Worm (Caenorhabditis elegans) whole organism, young adult: ENCODE data around the gene syx-16.
A peak's percentile ranks its signal among the peaks of the same experiment; 100 is the strongest.

Experiments
- F10E7.11 ChIP-seq: sonication (generic microtip); optimal IDR thresholded peaks from 2 replicates; lab custom pipeline; 2017; ENCODE audit warnings: mild to moderate bottlenecking, missing genetic modification characterization, moderate library complexity, missing compliant biosample characterization
- F33H1.4 ChIP-seq: fragments of 200-800 bp; sonication (Bioruptor generic); IDR thresholded peaks from 2 replicates; pipeline ENCODE4 v1.3.6; 2022; ENCODE audit warnings: missing genetic modification reagents, missing genetic modification characterization, missing compliant biosample characterization
- F37B4.10 ChIP-seq: fragments of 200-800 bp; sonication (Bioruptor generic); IDR thresholded peaks from 2 replicates; pipeline ENCODE4 v1.3.6; 2022; ENCODE audit warnings: missing genetic modification characterization, missing compliant biosample characterization
- K11D2.4 ChIP-seq: fragments of 200-800 bp; sonication (Bioruptor generic); IDR thresholded peaks from 2 replicates; pipeline ENCODE4 v1.3.6; 2022; ENCODE audit warnings: missing genetic modification reagents, missing genetic modification characterization, missing compliant biosample characterization
- T07F8.4 ChIP-seq: sonication (generic microtip); optimal IDR thresholded peaks from 2 replicates; lab custom pipeline; 2016; ENCODE audit warnings: mild to moderate bottlenecking, missing genetic modification characterization, moderate library complexity, missing compliant biosample characterization
- ZK185.1 ChIP-seq: sonication (generic microtip); optimal IDR thresholded peaks from 2 replicates; lab custom pipeline; 2016; ENCODE audit warnings: mild to moderate bottlenecking, missing genetic modification characterization, missing compliant biosample characterization; ENCODE audit not compliant: poor library complexity, severe bottlenecking
- atf-7 ChIP-seq: sonication (generic microtip); optimal IDR thresholded peaks from 2 replicates; lab custom pipeline; 2017; ENCODE audit warnings: mild to moderate bottlenecking, missing genetic modification characterization, missing compliant biosample characterization
- attf-3 ChIP-seq: fragments of 200-800 bp; sonication (Bioruptor generic); conservative IDR thresholded peaks from 2 replicates; pipeline ENCODE4 v1.3.6; 2022; ENCODE audit warnings: missing genetic modification reagents, missing genetic modification characterization, missing compliant biosample characterization
- attf-5 ChIP-seq: fragments of 200-800 bp; sonication (Bioruptor generic); optimal IDR thresholded peaks from 2 replicates; lab custom pipeline; 2018; ENCODE audit warnings: mild to moderate bottlenecking, missing genetic modification characterization, missing compliant biosample characterization
- bed-1 ChIP-seq: fragments of 200-800 bp; sonication (Bioruptor generic); IDR thresholded peaks from 2 replicates; pipeline ENCODE4 v1.3.6; 2022; ENCODE audit warnings: missing genetic modification reagents, missing genetic modification characterization, missing compliant biosample characterization
- dox-1 ChIP-seq: fragments of 200-800 bp; sonication (Bioruptor generic); IDR thresholded peaks from 2 replicates; pipeline ENCODE4 v1.3.6; 2022; ENCODE audit warnings: missing genetic modification reagents, missing genetic modification characterization, missing compliant biosample characterization
- efl-1 ChIP-seq: fragments of 150-350 bp; optimal IDR thresholded peaks from 2 replicates; lab custom pipeline; 2014; ENCODE audit warnings: missing biosample characterization, missing genetic modification reagents, missing genetic modification characterization
- egrh-3 ChIP-seq: fragments of 200-800 bp; sonication (Bioruptor generic); IDR thresholded peaks from 2 replicates; pipeline ENCODE4 v1.3.6; 2022; ENCODE audit warnings: missing genetic modification reagents, missing genetic modification characterization, missing compliant biosample characterization
- ekl-4 ChIP-seq: fragments of 200-800 bp; sonication (Bioruptor generic); IDR thresholded peaks from 2 replicates; pipeline ENCODE4 v1.3.6; 2022; ENCODE audit warnings: missing genetic modification reagents, missing genetic modification characterization, missing compliant biosample characterization
- gei-17 ChIP-seq: fragments of 200-800 bp; sonication (Bioruptor generic); optimal IDR thresholded peaks from 2 replicates; lab custom pipeline; 2018; ENCODE audit warnings: mild to moderate bottlenecking, missing genetic modification characterization, missing compliant biosample characterization
- hmg-1.2 ChIP-seq: fragments of 200-800 bp; sonication (Bioruptor generic); IDR thresholded peaks from 2 replicates; pipeline ENCODE4 v1.3.6; 2022; ENCODE audit warnings: missing genetic modification reagents, missing genetic modification characterization, missing compliant biosample characterization
- hmg-20 ChIP-seq: fragments of 200-800 bp; sonication (Bioruptor generic); IDR thresholded peaks from 2 replicates; pipeline ENCODE4 v1.3.6; 2022; ENCODE audit warnings: missing genetic modification reagents, missing genetic modification characterization, missing compliant biosample characterization
- hrde-1 ChIP-seq: sonication (generic microtip); optimal IDR thresholded peaks from 2 replicates; lab custom pipeline; 2016; ENCODE audit warnings: missing genetic modification characterization, mild to moderate bottlenecking, missing compliant biosample characterization, moderate library complexity, missing genotype, missing genetic modification reagents, borderline replicate concordance
- let-526 ChIP-seq: fragments of 200-800 bp; sonication (Bioruptor generic); IDR thresholded peaks from 2 replicates; pipeline ENCODE4 v1.3.6; 2022; ENCODE audit warnings: missing genetic modification reagents, missing genetic modification characterization, missing compliant biosample characterization
- lin-35 ChIP-seq, 3 experiments: fragments of 150-350 bp in 2 of 3; sonication (generic microtip) in 1 of 3; optimal IDR thresholded peaks; 2 replicates each; lab custom pipeline; 2014 to 2018; ENCODE audit warnings: missing biosample characterization in 3 of 3, missing genetic modification characterization in 3 of 3, missing genetic modification reagents in 3 of 3
- lin-54 ChIP-seq: fragments of 200-800 bp; sonication (Bioruptor generic); optimal IDR thresholded peaks from 2 replicates; lab custom pipeline; 2018; ENCODE audit warnings: mild to moderate bottlenecking, missing genetic modification characterization, missing compliant biosample characterization
- madf-6 ChIP-seq: fragments of 200-800 bp; sonication (Bioruptor generic); IDR thresholded peaks from 2 replicates; pipeline ENCODE4 v1.3.6; 2022; ENCODE audit warnings: missing genetic modification reagents, missing genetic modification characterization, missing compliant biosample characterization
- mcd-1 ChIP-seq: fragments of 200-800 bp; sonication (Bioruptor generic); IDR thresholded peaks from 2 replicates; pipeline ENCODE4 v1.3.6; 2022; ENCODE audit warnings: missing genetic modification reagents, missing genetic modification characterization, missing compliant biosample characterization
- mes-4 ChIP-seq: sonication (generic microtip); optimal IDR thresholded peaks from 2 replicates; lab custom pipeline; 2016; ENCODE audit warnings: missing genotype, missing genetic modification characterization, missing compliant biosample characterization
- mxl-1 ChIP-seq: sonication (generic microtip); optimal IDR thresholded peaks from 2 replicates; lab custom pipeline; 2016; ENCODE audit warnings: missing genetic modification characterization, missing compliant biosample characterization
- nfyb-1 ChIP-seq: fragments of 200-800 bp; sonication (Bioruptor generic); IDR thresholded peaks from 2 replicates; pipeline ENCODE4 v1.3.6; 2022; ENCODE audit warnings: missing genetic modification reagents, missing genetic modification characterization, missing compliant biosample characterization
- nhr-90 ChIP-seq: sonication (generic microtip); optimal IDR thresholded peaks from 2 replicates; lab custom pipeline; 2016; ENCODE audit warnings: missing genotype, mild to moderate bottlenecking, missing genetic modification characterization, missing compliant biosample characterization
- repo-1 ChIP-seq: sonication (generic microtip); optimal IDR thresholded peaks from 2 replicates; lab custom pipeline; 2017; ENCODE audit warnings: mild to moderate bottlenecking, missing genetic modification characterization, missing compliant biosample characterization
- rpc-1 ChIP-seq, 2 experiments: fragments of 150-350 bp in 1 of 2; sonication (generic microtip) in 1 of 2; optimal IDR thresholded peaks; 2 replicates each; lab custom pipeline; 2014 to 2018; ENCODE audit warnings: missing biosample characterization in 1 of 2, missing genetic modification characterization in 1 of 2, missing genetic modification reagents in 1 of 2, missing genotype in 1 of 2
- snpc-1.1 ChIP-seq: sonication (generic microtip); optimal IDR thresholded peaks from 2 replicates; lab custom pipeline; 2017; ENCODE audit warnings: missing genetic modification characterization, mild to moderate bottlenecking, missing compliant biosample characterization, antibody characterized with exemption, moderate library complexity, missing genotype, missing genetic modification reagents; ENCODE audit not compliant: insufficient read depth
- tbp1 ChIP-seq: fragments of 200-800 bp; sonication (Bioruptor generic); optimal IDR thresholded peaks from 2 replicates; lab custom pipeline; 2018; ENCODE audit warnings: mild to moderate bottlenecking, missing genetic modification characterization, missing compliant biosample characterization
- unc-130 ChIP-seq: sonication (generic microtip); optimal IDR thresholded peaks from 2 replicates; lab custom pipeline; 2016; ENCODE audit warnings: missing genetic modification reagents, missing genetic modification characterization, missing compliant biosample characterization
- zfh-2 ChIP-seq: fragments of 200-800 bp; sonication (Bioruptor generic); conservative IDR thresholded peaks from 2 replicates; pipeline ENCODE4 v1.3.6; 2022; ENCODE audit warnings: missing genetic modification reagents, missing genetic modification characterization, missing compliant biosample characterization
- ztf-18 ChIP-seq: sonication (generic microtip); optimal IDR thresholded peaks from 2 replicates; lab custom pipeline; 2016; ENCODE audit warnings: missing genotype, mild to moderate bottlenecking, missing genetic modification characterization, missing compliant biosample characterization

The syx-16 gene

DNA sequence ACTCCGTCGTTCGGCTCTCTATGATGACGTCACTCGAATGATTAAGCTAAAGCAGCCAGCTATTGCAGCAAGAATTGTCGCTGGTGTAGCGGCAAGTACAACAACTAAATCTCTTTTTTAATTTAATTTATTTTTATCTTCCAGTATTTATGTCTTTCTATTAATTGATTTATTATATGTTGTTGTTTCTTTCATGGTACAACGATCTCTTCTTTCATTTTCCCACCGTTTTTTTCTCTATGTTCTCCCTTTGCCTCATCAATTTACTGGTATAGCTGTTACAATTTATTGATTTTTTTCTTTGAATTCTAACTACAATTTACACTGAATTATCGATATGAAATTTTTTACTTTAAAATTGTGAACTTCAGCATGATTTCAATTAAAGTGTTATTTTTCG, 13.2 kb downstream of the syx-16 start, which contains the start of gene moc-6:
TSS of gene moc-6 (plus strand) at position 301 of the 400 bp plus-strand sequence.
- TF ChIP-seq gei-17 (GFP tag; lab: Kevin White, UChicago), result no peak

DNA sequence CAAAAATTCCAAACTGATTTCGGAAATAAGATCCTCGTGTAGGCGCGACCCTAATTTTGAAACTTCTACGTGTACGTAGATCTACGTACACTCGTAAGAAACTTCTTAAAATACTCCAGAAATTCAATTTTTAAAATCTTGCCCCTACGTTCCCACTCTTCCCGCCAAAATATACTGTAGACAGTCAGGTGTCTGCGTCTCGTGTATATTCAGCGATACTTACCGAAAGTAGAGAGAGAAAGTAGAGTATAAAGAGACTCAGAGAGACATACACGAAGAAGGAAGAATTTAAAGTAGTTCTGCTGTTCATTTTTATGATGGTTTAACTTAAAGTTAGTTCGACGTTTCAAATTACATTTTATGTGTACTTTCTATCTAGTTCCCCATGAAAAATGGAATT, 15.6 kb downstream of the syx-16 start:
- TF ChIP-seq attf-3 (GFP tag; lab: Robert Waterston, UW) (no peak), hrde-1 (tag; lab: Kevin White, UChicago) (no peak), hmg-1.2 (GFP tag; lab: Robert Waterston, UW) (peak; percentile 20; the same call in 1 of the 2 replicates)

DNA sequence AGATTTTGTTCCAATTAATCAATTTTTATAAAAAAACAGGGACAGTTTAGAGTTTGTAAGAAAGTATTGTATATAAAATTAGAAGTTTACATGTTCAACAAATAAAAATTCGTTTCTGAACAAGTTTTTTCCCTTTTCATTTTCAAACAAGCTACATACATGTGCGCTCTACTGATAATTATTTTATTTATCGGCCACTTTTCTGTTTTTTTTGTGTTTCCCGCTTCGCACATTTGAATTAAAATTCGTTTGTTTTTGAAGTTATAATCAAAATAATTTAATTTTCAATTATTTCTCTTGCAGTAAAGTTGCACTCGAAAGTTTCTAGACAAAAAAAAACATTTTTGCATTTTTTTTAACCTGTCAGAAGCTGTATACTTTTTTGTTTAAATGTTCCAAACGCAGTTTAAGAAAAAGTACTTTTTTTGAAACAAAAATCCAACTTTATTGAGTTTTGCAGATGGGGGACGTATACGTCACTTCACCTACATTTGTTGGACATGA, 18.2 kb downstream of the syx-16 start, which contains the start of gene hira-1:
TSS of gene hira-1 (plus strand) at position 454 of the 504 bp plus-strand sequence.
- TF ChIP-seq nfyb-1 (GFP tag; lab: Robert Waterston, UW), result no peak
- TF ChIP-seq mcd-1 (GFP tag; lab: Robert Waterston, UW), result peak; percentile 50; the same call in 1 of the 2 replicates
- no peak for TF ChIP-seq repo-1 (tag; lab: Kevin White, UChicago)
- TF ChIP-seq snpc-1.1, result no peak
- peak; percentile 60 for TF ChIP-seq efl-1 (GFP tag; lab: Kevin White, UChicago)
- TF ChIP-seq lin-35 (GFP tag; optimal IDR thresholded peaks at IDR 0.05; lab: Kevin White, UChicago), result peak in 1 of 3 experiments; percentile 42
- TF ChIP-seq lin-54 (GFP tag; lab: Kevin White, UChicago), result peak; percentile 37
- TF ChIP-seq attf-5 (GFP tag; lab: Kevin White, UChicago), result peak; percentile 17
- TF ChIP-seq, all 124 proteins: peak for 5

DNA sequence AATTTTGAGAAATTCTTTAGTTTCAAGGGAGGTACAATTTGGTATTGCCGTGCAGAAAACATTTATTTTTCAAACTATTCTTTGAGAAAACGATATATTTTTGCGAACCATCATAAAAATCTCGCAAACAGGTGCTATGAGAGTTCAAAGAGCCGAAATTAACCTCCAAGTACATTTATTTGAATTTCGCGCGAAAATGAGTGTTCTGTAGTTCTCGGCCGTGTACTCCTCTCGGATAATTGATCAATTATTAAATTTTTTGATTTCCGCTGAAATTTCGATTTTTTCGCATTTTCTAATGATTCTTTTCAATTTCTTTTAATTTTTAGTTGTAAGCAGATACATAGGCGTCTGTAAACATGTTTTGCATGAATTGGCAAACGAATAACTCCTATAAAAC, 18.7 kb downstream of the syx-16 start:
- TF ChIP-seq efl-1 (GFP tag; lab: Kevin White, UChicago) (peak; percentile 42), madf-6 (peak; percentile 63), unc-130 (GFP tag; lab: Kevin White, UChicago) (peak; percentile 26), F33H1.4 (peak; percentile 37), ztf-18 (tag; lab: Kevin White, UChicago) (no peak), attf-3 (GFP tag; lab: Robert Waterston, UW) (0 out of 2 replicates have a peak, but pooled peaks have one; percentile 16), lin-35 (GFP tag; optimal IDR thresholded peaks at IDR 0.05; lab: Kevin White, UChicago) (peak in 1 of 3 experiments; percentile 16), ZK185.1 (tag; lab: Kevin White, UChicago) (no peak), mcd-1 (GFP tag; lab: Robert Waterston, UW) (0 out of 2 replicates have a peak, but pooled peaks have one; percentile 28), lin-54 (GFP tag; lab: Kevin White, UChicago) (peak; percentile 80), nhr-90 (tag; lab: Kevin White, UChicago) (no peak)

DNA sequence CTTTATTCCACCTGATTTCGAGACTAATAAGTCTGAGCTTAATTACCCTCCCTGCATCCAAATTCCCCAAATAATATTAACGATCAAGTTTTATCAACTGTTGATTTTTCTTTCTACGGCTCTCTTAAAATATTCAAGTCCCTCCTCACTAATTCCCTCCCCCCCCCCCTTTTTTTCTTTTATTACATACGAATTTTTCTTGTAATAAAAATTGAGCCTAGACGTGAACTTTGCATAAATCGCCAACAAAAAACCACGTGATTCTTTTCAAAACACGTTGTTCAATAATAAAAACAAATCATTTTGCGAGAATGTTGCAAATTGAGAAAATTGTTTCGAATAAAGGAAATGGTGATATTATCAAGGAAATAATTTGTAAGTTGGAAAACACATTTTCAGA, 20.5 kb downstream of the syx-16 start, which contains the start of gene K10D2.8:
TSS of gene K10D2.8 (plus strand) at position 301 of the 400 bp plus-strand sequence.
- TF ChIP-seq ekl-4 (GFP tag; lab: Robert Waterston, UW) (0 out of 2 replicates have a peak, but pooled peaks have one; percentile 2), hmg-20 (GFP tag; lab: Robert Waterston, UW) (no peak), F10E7.11 (no peak), egrh-3 (GFP tag; lab: Robert Waterston, UW) (no peak), dox-1 (GFP tag; lab: Robert Waterston, UW) (no peak)

DNA sequence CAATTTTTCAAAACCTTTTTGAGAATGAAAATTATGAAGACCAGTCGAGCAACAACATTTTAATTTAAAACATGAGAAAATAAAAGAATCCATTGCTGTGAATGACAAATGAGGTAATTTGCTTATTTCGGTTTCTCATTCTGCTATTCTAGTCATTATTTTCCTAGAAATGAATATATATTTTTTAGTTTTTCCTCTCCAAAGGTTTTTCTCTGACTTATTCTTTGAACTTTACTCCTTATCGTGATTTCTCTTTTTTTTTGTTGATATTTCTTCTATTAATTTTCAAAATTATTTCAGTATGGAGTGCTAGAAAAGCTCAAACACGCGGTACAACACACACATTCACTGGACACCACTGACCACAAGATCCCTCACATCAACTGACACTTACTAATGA, 23.3 kb downstream of the syx-16 start, which contains the start of gene pup-2:
TSS of gene pup-2 (plus strand) at position 301 of the 400 bp plus-strand sequence.
- TF ChIP-seq K11D2.4 (GFP tag; lab: Robert Waterston, UW) (no peak), mxl-1 (no peak), mes-4 (tag; lab: Kevin White, UChicago) (no peak), bed-1 (no peak), tbp1 (no peak), atf-7 (tag; lab: Kevin White, UChicago) (no peak), F37B4.10 (GFP tag; lab: Robert Waterston, UW) (no peak), rpc-1 (optimal IDR thresholded peaks at IDR 0.05; lab: Kevin White, UChicago) (no peak), rpc-1 (tag; optimal IDR thresholded peaks at IDR 0.05; lab: Kevin White, UChicago) (no peak), let-526 (no peak), T07F8.4 (tag; lab: Kevin White, UChicago) (no peak), zfh-2 (GFP tag; lab: Robert Waterston, UW) (no peak)
